Fruit fly (Drosophila melanogaster) whole organism, embryonic: ENCODE measurements around the gene CG12766.
A peak's percentile ranks its signal among the peaks of the same experiment; 100 is the strongest.

ENCODE experiments used
- CG1024 ChIP-seq: fragments of 200-800 bp; sonication (Bioruptor generic); IDR thresholded peaks from 2 replicates; pipeline ENCODE4 v1.3.6; 2022; ENCODE audit warnings: missing biosample characterization, missing genetic modification characterization
- CG10543 ChIP-seq: fragments of 200-800 bp; sonication (Bioruptor generic); optimal IDR thresholded peaks from 3 replicates; lab custom pipeline; 2017; ENCODE audit warnings: missing biosample characterization, mild to moderate bottlenecking, missing genetic modification characterization, moderate library complexity
- CG11456 ChIP-seq: fragments of 200-800 bp; sonication (Bioruptor generic); IDR thresholded peaks from 3 replicates; pipeline ENCODE4 v1.3.6; 2022; ENCODE audit warnings: missing biosample characterization, missing genetic modification characterization
- CG11560 ChIP-seq: fragments of 200-800 bp; sonication (Bioruptor generic); IDR thresholded peaks from 3 replicates; pipeline ENCODE4 v1.3.6; 2022; ENCODE audit warnings: missing biosample characterization, missing genetic modification characterization
- CG12659 ChIP-seq: fragments of 200-800 bp; sonication (Bioruptor generic); optimal IDR thresholded peaks from 3 replicates; lab custom pipeline; 2017; ENCODE audit warnings: mild to moderate bottlenecking, missing biosample characterization, missing genetic modification reagents, missing genetic modification characterization
- CG15011 ChIP-seq: fragments of 200-800 bp; sonication (Bioruptor generic); optimal IDR thresholded peaks from 3 replicates; lab custom pipeline; 2018; ENCODE audit warnings: missing biosample characterization, mild to moderate bottlenecking, missing genetic modification characterization
- CG16863 ChIP-seq: fragments of 200-800 bp; sonication (Bioruptor generic); optimal IDR thresholded peaks from 3 replicates; lab custom pipeline; 2016; ENCODE audit warnings: missing biosample characterization, missing genetic modification characterization
- CG17359 ChIP-seq: fragments of 200-800 bp; sonication (Bioruptor generic); optimal IDR thresholded peaks from 3 replicates; lab custom pipeline; 2018; ENCODE audit warnings: missing biosample characterization, mild to moderate bottlenecking, missing genetic modification characterization, moderate library complexity
- CG18764 ChIP-seq: fragments of 200-800 bp; sonication (Bioruptor generic); optimal IDR thresholded peaks from 3 replicates; lab custom pipeline; 2016; ENCODE audit warnings: missing biosample characterization, missing genetic modification characterization
- CG31441 ChIP-seq: fragments of 200-800 bp; sonication (Bioruptor generic); IDR thresholded peaks from 2 replicates; pipeline ENCODE4 v1.3.6; 2022; ENCODE audit warnings: missing biosample characterization, missing genetic modification characterization
- CG3726 ChIP-seq: fragments of 200-800 bp; sonication (Bioruptor generic); IDR thresholded peaks from 3 replicates; pipeline ENCODE4, ENCODE4 v1.3.6; 2022; ENCODE audit warnings: missing biosample characterization, missing genetic modification characterization
- CG3847 ChIP-seq: fragments of 200-800 bp; sonication (Bioruptor generic); IDR thresholded peaks from 2 replicates; pipeline ENCODE4 v1.3.6; 2022; ENCODE audit warnings: missing biosample characterization, missing genetic modification characterization
- CG3995 ChIP-seq: fragments of 200-800 bp; sonication (Bioruptor generic); optimal IDR thresholded peaks from 3 replicates; lab custom pipeline; 2016; ENCODE audit warnings: missing biosample characterization, missing genetic modification characterization
- CG42726 ChIP-seq: fragments of 200-800 bp; sonication (Bioruptor generic); IDR thresholded peaks from 2 replicates; pipeline ENCODE4 v1.3.6; 2022; ENCODE audit warnings: missing biosample characterization, missing genetic modification characterization; ENCODE audit not compliant: partially characterized antibody
- CG5180 ChIP-seq: fragments of 200-800 bp; sonication (Bioruptor generic); optimal IDR thresholded peaks from 3 replicates; lab custom pipeline; 2017; ENCODE audit warnings: missing biosample characterization, missing genetic modification characterization, mild to moderate bottlenecking, moderate library complexity, missing genetic modification reagents
- CG5245 ChIP-seq: fragments of 200-800 bp; sonication (Bioruptor generic); optimal IDR thresholded peaks from 3 replicates; lab custom pipeline; 2016; ENCODE audit warnings: missing biosample characterization, missing genetic modification characterization
- CG6654 ChIP-seq: fragments of 200-800 bp; sonication (Bioruptor generic); optimal IDR thresholded peaks from 2 replicates; lab custom pipeline; 2017; ENCODE audit warnings: missing biosample characterization, mild to moderate bottlenecking, missing genetic modification characterization
- CG6683 ChIP-seq: fragments of 200-800 bp; sonication (Bioruptor generic); optimal IDR thresholded peaks from 2 replicates; lab custom pipeline; 2017; ENCODE audit warnings: missing biosample characterization, mild to moderate bottlenecking, missing genetic modification characterization, missing genetic modification reagents
- CG7556 ChIP-seq: fragments of 200-800 bp; sonication (Bioruptor generic); optimal IDR thresholded peaks from 2 replicates; lab custom pipeline; 2017; ENCODE audit warnings: missing biosample characterization, mild to moderate bottlenecking, missing genetic modification characterization
- CG7839 ChIP-seq: fragments of 200-800 bp; sonication (Bioruptor generic); optimal IDR thresholded peaks from 3 replicates; lab custom pipeline; 2018; ENCODE audit warnings: missing biosample characterization, mild to moderate bottlenecking, missing genetic modification characterization, moderate library complexity
- CG8478 ChIP-seq: fragments of >200 bp; optimal IDR thresholded peaks from 2 replicates; lab custom pipeline; 2018
- Dll ChIP-seq: fragments of 200-800 bp; sonication (Bioruptor generic); IDR thresholded peaks from 4 replicates; pipeline ENCODE4 v1.3.6; 2022; ENCODE audit warnings: missing biosample characterization, missing genetic modification characterization; ENCODE audit not compliant: partially characterized antibody
- Doc3 ChIP-seq: fragments of 200-800 bp; sonication (Bioruptor generic); IDR thresholded peaks from 3 replicates; pipeline ENCODE4 v1.3.6; 2022; ENCODE audit warnings: missing biosample characterization, missing genetic modification characterization; ENCODE audit not compliant: partially characterized antibody
- HLH3B ChIP-seq: fragments of 200-800 bp; sonication (Bioruptor generic); IDR thresholded peaks from 2 replicates; pipeline ENCODE4 v1.3.6; 2022; ENCODE audit warnings: missing biosample characterization, missing genetic modification characterization
- Meics ChIP-seq: fragments of 200-800 bp; sonication (Bioruptor generic); optimal IDR thresholded peaks from 2 replicates; lab custom pipeline; 2017; ENCODE audit warnings: missing biosample characterization, mild to moderate bottlenecking, missing genetic modification characterization
- Sin3A ChIP-seq: fragments of >200 bp; optimal IDR thresholded peaks from 2 replicates; lab custom pipeline; 2018
- Sox102F ChIP-seq: fragments of 200-800 bp; sonication (Bioruptor generic); optimal IDR thresholded peaks from 2 replicates; lab custom pipeline; 2018; ENCODE audit warnings: missing biosample characterization, mild to moderate bottlenecking, missing genetic modification characterization, moderate library complexity
- Sry-β ChIP-seq: fragments of 200-800 bp; sonication (Bioruptor generic); optimal IDR thresholded peaks from 2 replicates; lab custom pipeline; 2018; ENCODE audit warnings: missing biosample characterization, mild to moderate bottlenecking, missing genetic modification characterization, moderate library complexity
- Trl ChIP-seq, 3 experiments: fragments of >200 bp in 2 of 3; fragments of 200-800 bp in 1 of 3; sonication (Bioruptor generic) in 1 of 3; optimal IDR thresholded peaks; 2 replicates in 1 of 3; 3 replicates in 2 of 3; lab custom pipeline; 2016 to 2017; ENCODE audit warnings: missing biosample characterization in 1 of 3, missing genetic modification characterization in 1 of 3
- Xrp1 ChIP-seq: fragments of 200-800 bp; sonication (Bioruptor generic); IDR thresholded peaks from 2 replicates; pipeline ENCODE4 v1.3.6; 2022; ENCODE audit warnings: missing biosample characterization, missing genetic modification characterization
- ac ChIP-seq: fragments of 200-800 bp; sonication (Bioruptor generic); optimal IDR thresholded peaks from 3 replicates; lab custom pipeline; 2017; ENCODE audit warnings: missing biosample characterization, mild to moderate bottlenecking, missing genetic modification characterization
- bsh ChIP-seq, 2 experiments: fragments of 200-800 bp; sonication (Bioruptor generic); optimal IDR thresholded peaks; 2 replicates each; lab custom pipeline; 2017 to 2018; ENCODE audit warnings: mild to moderate bottlenecking in 2 of 2, missing biosample characterization in 2 of 2, missing genetic modification characterization in 2 of 2, moderate library complexity in 1 of 2
- chn ChIP-seq: fragments of 200-800 bp; sonication (Bioruptor generic); optimal IDR thresholded peaks from 2 replicates; lab custom pipeline; 2016; ENCODE audit warnings: missing biosample characterization, missing genetic modification characterization
- cwo ChIP-seq: fragments of 200-800 bp; sonication (Bioruptor generic); optimal IDR thresholded peaks from 3 replicates; lab custom pipeline; 2017; ENCODE audit warnings: missing biosample characterization, missing genetic modification characterization, mild to moderate bottlenecking, moderate library complexity, missing genetic modification reagents
- da ChIP-seq: fragments of 200-800 bp; sonication (Bioruptor generic); optimal IDR thresholded peaks from 2 replicates; lab custom pipeline; 2016; ENCODE audit warnings: missing biosample characterization, missing genetic modification characterization
- dmrt99B ChIP-seq: fragments of 200-800 bp; sonication (Bioruptor generic); optimal IDR thresholded peaks from 2 replicates; lab custom pipeline; 2018; ENCODE audit warnings: missing biosample characterization, mild to moderate bottlenecking, missing genetic modification characterization, moderate library complexity
- emc ChIP-seq: fragments of 200-800 bp; sonication (Bioruptor generic); optimal IDR thresholded peaks from 2 replicates; lab custom pipeline; 2016; ENCODE audit warnings: missing biosample characterization, missing genetic modification characterization
- grau ChIP-seq: fragments of 200-800 bp; optimal IDR thresholded peaks from 3 replicates; lab custom pipeline; 2019; ENCODE audit warnings: missing biosample characterization, mild to moderate bottlenecking, missing genetic modification characterization, moderate library complexity
- nau ChIP-seq: fragments of 200-800 bp; sonication (Bioruptor generic); optimal IDR thresholded peaks from 3 replicates; lab custom pipeline; 2017; ENCODE audit warnings: missing biosample characterization, mild to moderate bottlenecking, missing genetic modification characterization, missing genetic modification reagents
- peb ChIP-seq: fragments of 200-800 bp; sonication (Bioruptor generic); IDR thresholded peaks from 2 replicates; pipeline ENCODE4 v1.3.6; 2022; ENCODE audit warnings: missing biosample characterization, missing genetic modification characterization
- pfk ChIP-seq: fragments of 200-800 bp; sonication (Bioruptor generic); optimal IDR thresholded peaks from 2 replicates; lab custom pipeline; 2018; ENCODE audit warnings: missing biosample characterization, mild to moderate bottlenecking, missing genetic modification characterization, moderate library complexity
- prd ChIP-seq, 3 experiments: fragments of >200 bp in 2 of 3; fragments of 200-800 bp in 1 of 3; sonication (Bioruptor generic) in 1 of 3; optimal IDR thresholded peaks in 2 of 3; IDR thresholded peaks in 1 of 3; 2 replicates in 2 of 3; 3 replicates in 1 of 3; pipeline versions ENCODE4 v1.3.6 to Lab custom; 2017 to 2022; ENCODE audit warnings: missing biosample characterization in 1 of 3, missing genetic modification characterization in 1 of 3
- so ChIP-seq: fragments of 200-800 bp; sonication (Bioruptor generic); IDR thresholded peaks from 3 replicates; pipeline ENCODE4 v1.3.6; 2022; ENCODE audit warnings: missing biosample characterization, missing genetic modification characterization
- tgo ChIP-seq: fragments of 200-800 bp; sonication (Bioruptor generic); IDR thresholded peaks from 3 replicates; pipeline ENCODE4 v1.3.6; 2022; ENCODE audit warnings: missing biosample characterization, missing genetic modification characterization
- tna ChIP-seq: fragments of 200-800 bp; sonication (Bioruptor generic); IDR thresholded peaks from 2 replicates; pipeline ENCODE4 v1.3.6; 2022; ENCODE audit warnings: missing biosample characterization, missing genetic modification characterization; ENCODE audit not compliant: partially characterized antibody
- ttk ChIP-seq: fragments of 200-800 bp; sonication (Bioruptor generic); IDR thresholded peaks from 2 replicates; pipeline ENCODE4 v2.1.2; 2022; ENCODE audit warnings: missing biosample characterization, missing genetic modification characterization
- tx ChIP-seq: fragments of 200-800 bp; sonication (Bioruptor generic); optimal IDR thresholded peaks from 2 replicates; lab custom pipeline; 2016; ENCODE audit warnings: missing biosample characterization, missing genetic modification characterization
- wek ChIP-seq: fragments of 200-800 bp; sonication (Bioruptor generic); optimal IDR thresholded peaks from 3 replicates; lab custom pipeline; 2018; ENCODE audit warnings: missing biosample characterization, mild to moderate bottlenecking, missing genetic modification characterization, moderate library complexity

The CG12766 gene

dm6 chr3L:3970372-3971031, 30.6 kb upstream of the CG12766 start (continued):
- TF ChIP-seq CG42726 (GFP tag; lab: Robert Waterston, UW) (no peak), CG16863 (GFP tag; lab: Kevin White, UChicago) (no peak), CG7556 (GFP tag; lab: Kevin White, UChicago) (peak; percentile 67), CG12659 (GFP tag; lab: Kevin White, UChicago) (peak; percentile 51), Sry-β (GFP tag; lab: Kevin White, UChicago) (no peak), CG3995 (no peak), CG1024 (no peak), bsh (GFP tag; optimal IDR thresholded peaks at IDR 0.05; lab: Kevin White, UChicago) (peak in 1 of 2 experiments; percentile 60), grau (tag; lab: Kevin White, UChicago) (peak; percentile 56), CG8478 (lab: Kevin White, UChicago) (no peak), Meics (GFP tag; lab: Kevin White, UChicago) (peak; percentile 58), CG10543 (GFP tag; lab: Kevin White, UChicago) (no peak), chn (GFP tag; lab: Kevin White, UChicago) (no peak), CG6654 (no peak), HLH3B (GFP tag; lab: Robert Waterston, UW) (peak; percentile 20; the same call in 1 of the 2 replicates), peb (peak; percentile 24; the same call in 1 of the 2 replicates), da (GFP tag; lab: Kevin White, UChicago) (no peak), tgo (GFP tag; lab: Robert Waterston, UW) (peak; percentile 26; the same call in 2 of the 3 replicates), CG17359 (tag; lab: Kevin White, UChicago) (peak; percentile 43), emc (GFP tag; lab: Kevin White, UChicago) (no peak), Doc3 (GFP tag; lab: Robert Waterston, UW) (no peak), prd (optimal IDR thresholded peaks at IDR 0.05; lab: Kevin White, UChicago) (no peak), prd (GFP tag; IDR thresholded peaks at IDR 0.05; lab: Robert Waterston, UW) (peak; percentile 40; the same call in 1 of the 3 replicates), Xrp1 (GFP tag; lab: Robert Waterston, UW) (peak; percentile 52; the same call in 1 of the 2 replicates), CG5245 (GFP tag; lab: Kevin White, UChicago) (no peak), so (GFP tag; lab: Robert Waterston, UW) (peak; percentile 35; the same call in 1 of the 3 replicates), CG18764 (no peak), Dll (GFP tag; lab: Robert Waterston, UW) (no peak), wek (no peak), pfk (GFP tag; lab: Kevin White, UChicago) (no peak), Trl (optimal IDR thresholded peaks at IDR 0.05; lab: Kevin White, UChicago) (no peak), Trl (GFP tag; optimal IDR thresholded peaks at IDR 0.05; lab: Kevin White, UChicago) (peak; percentile 20), tx (GFP tag; lab: Kevin White, UChicago) (no peak), CG6683 (no peak), cwo (GFP tag; lab: Kevin White, UChicago) (peak; percentile 45), CG31441 (GFP tag; lab: Robert Waterston, UW) (peak; percentile 52; the same call in 1 of the 2 replicates), nau (GFP tag; lab: Kevin White, UChicago) (no peak), CG11456 (0 out of 3 replicates have a peak, but pooled peaks have one; percentile 9), tna (GFP tag; lab: Robert Waterston, UW) (no peak), CG5180 (GFP tag; lab: Kevin White, UChicago) (peak; percentile 21), CG7839 (peak; percentile 71), ac (GFP tag; lab: Kevin White, UChicago) (no peak), dmrt99B (peak; percentile 66), ttk (GFP tag; lab: Robert Waterston, UW) (no peak), CG3847 (GFP tag; lab: Robert Waterston, UW) (peak; percentile 46; the same call in 1 of the 2 replicates), Sox102F (peak; percentile 61), CG11560 (tag; lab: Robert Waterston, UW) (peak; percentile 45; the same call in 2 of the 3 replicates), CG3726 (GFP tag; lab: Robert Waterston, UW) (no peak), Sin3A (no peak), CG15011 (no peak)
